Worm (Caenorhabditis elegans): ENCODE data around the gene plg-1.

DNA sequence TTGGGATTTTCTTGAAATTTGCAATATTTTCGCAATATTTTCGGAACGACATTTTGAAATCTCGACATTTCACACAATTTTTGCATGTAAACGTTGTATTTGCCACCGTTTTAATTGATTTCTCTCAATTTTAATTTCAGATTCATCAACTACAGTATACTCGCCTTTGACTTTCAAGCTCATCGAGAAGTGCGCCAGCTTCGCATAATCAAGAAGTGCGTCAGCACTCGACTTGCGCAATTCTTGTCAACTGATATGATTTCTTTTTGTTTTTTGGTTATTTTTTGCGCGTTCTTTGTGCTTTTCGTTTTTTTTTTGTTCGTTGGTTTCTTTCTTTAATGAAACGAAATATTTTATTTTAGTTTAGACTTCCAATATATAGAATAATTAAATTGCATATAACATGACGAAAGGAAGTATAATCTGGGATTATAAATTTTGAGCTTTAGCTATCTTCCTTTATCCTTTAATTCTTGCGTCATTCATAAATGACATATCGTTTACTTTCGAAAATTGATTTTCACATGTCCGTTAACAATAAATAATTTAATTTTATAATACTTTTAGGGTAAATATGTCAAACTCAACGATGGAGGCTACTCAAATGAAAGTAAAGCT lies 35.2 kb downstream of the plg-1 start, which contains the start of gene famh-136:
- no peak for TF ChIP-seq dao-5 (tag; optimal IDR thresholded peaks at IDR 0.05)
- peak; percentile 50 for TF ChIP-seq him-1 (tag; optimal IDR thresholded peaks at IDR 0.05)
- TF ChIP-seq W03F9.2 (tag; optimal IDR thresholded peaks at IDR 0.05): peak; percentile 94
